Worm (Caenorhabditis elegans) whole organism, midembryonic: ENCODE measurements around the gene nstp-1.

ENCODE experiments used
- T22C8.4 ChIP-seq: fragments of 200-800 bp; sonication (Bioruptor generic); IDR thresholded peaks from 2 replicates; pipeline ENCODE4 v1.3.6; 2022; ENCODE audit warnings: missing genetic modification characterization, missing compliant biosample characterization
- cog-1 ChIP-seq: sonication (generic microtip); optimal IDR thresholded peaks from 2 replicates; lab custom pipeline; 2016; ENCODE audit warnings: missing genetic modification characterization, missing compliant biosample characterization
- flt-1 ChIP-seq: fragments of 200-800 bp; sonication (Bioruptor generic); IDR thresholded peaks from 2 replicates; pipeline ENCODE4 v1.3.6; 2022; ENCODE audit warnings: missing genetic modification characterization, missing compliant biosample characterization
- klf-2 ChIP-seq: fragments of 200-800 bp; sonication (Bioruptor generic); conservative IDR thresholded peaks from 2 replicates; pipeline ENCODE4 v1.3.6; 2022; ENCODE audit warnings: missing genetic modification reagents, missing genetic modification characterization, missing compliant biosample characterization
- med-1 ChIP-seq: sonication (generic microtip); optimal IDR thresholded peaks from 2 replicates; lab custom pipeline; 2017; ENCODE audit warnings: missing genetic modification characterization, mild to moderate bottlenecking, missing compliant biosample characterization, antibody characterized with exemption, missing genetic modification reagents; ENCODE audit not compliant: insufficient read depth
- ref-1 ChIP-seq: fragments of 200-800 bp; sonication (Bioruptor generic); conservative IDR thresholded peaks from 2 replicates; pipeline ENCODE4 v1.3.6; 2022; ENCODE audit warnings: missing genetic modification reagents, missing genetic modification characterization, missing compliant biosample characterization
- tab-1 ChIP-seq: fragments of 200-800 bp; sonication (Bioruptor generic); IDR thresholded peaks from 2 replicates; pipeline ENCODE4 v1.3.6; 2022; ENCODE audit warnings: missing genetic modification characterization, missing compliant biosample characterization
- ztf-23 ChIP-seq: fragments of 200-800 bp; sonication (Bioruptor generic); IDR thresholded peaks from 2 replicates; pipeline ENCODE4 v1.3.6; 2022; ENCODE audit warnings: missing genetic modification reagents, missing genetic modification characterization, missing compliant biosample characterization
- ztf-29 ChIP-seq: fragments of 200-800 bp; sonication (Bioruptor generic); IDR thresholded peaks from 2 replicates; pipeline ENCODE4 v1.3.6; 2022; ENCODE audit warnings: missing genetic modification reagents, missing genetic modification characterization, missing compliant biosample characterization

ce11 chrIV:8979695-8980094, 5.0 kb upstream of the nstp-1 start, which contains the start of gene col-119:
- TF ChIP-seq flt-1 (GFP tag; lab: Robert Waterston, UW) (no peak), cog-1 (tag; lab: Kevin White, UChicago) (no peak), klf-2 (no peak), ref-1 (GFP tag; lab: Robert Waterston, UW) (no peak), T22C8.4 (GFP tag; lab: Robert Waterston, UW) (no peak), med-1 (GFP tag; lab: Kevin White, UChicago) (no peak), ztf-23 (GFP tag; lab: Robert Waterston, UW) (no peak), tab-1 (GFP tag; lab: Robert Waterston, UW) (no peak), ztf-29 (GFP tag; lab: Robert Waterston, UW) (no peak)
